Fruit fly (Drosophila melanogaster): ENCODE results near the gene t-cup.

t-cup gene

dm6 chr2L:12507338-12508053 lies 10.4 kb upstream of the t-cup start, which contains the start of gene CG43051 (continued):
- no peak for TF ChIP-seq inv (GFP tag; IDR thresholded peaks at IDR 0.05; ENCODE audit: partially characterized antibody)
- no peak; the same call in 1 of the 2 replicates for TF ChIP-seq amos (GFP tag; IDR thresholded peaks at IDR 0.05; ENCODE audit: partially characterized antibody)
- TF ChIP-seq CG12219 (GFP tag; optimal IDR thresholded peaks at IDR 0.05) = peak; percentile 56
- no peak for TF ChIP-seq ham (GFP tag; IDR thresholded peaks at IDR 0.05)
- no peak for TF ChIP-seq CG10267 (tag; optimal IDR thresholded peaks at IDR 0.05)
- no peak for TF ChIP-seq fd64A (GFP tag; optimal IDR thresholded peaks at IDR 0.05)
- no peak for TF ChIP-seq CG10654 (GFP tag; optimal IDR thresholded peaks at IDR 0.05)
- TF ChIP-seq Optix (GFP tag; IDR thresholded peaks at IDR 0.05) = no peak
- TF ChIP-seq gcm (GFP tag; optimal IDR thresholded peaks at IDR 0.05) = peak; percentile 3
- TF ChIP-seq Dek (tag; optimal IDR thresholded peaks at IDR 0.05) = peak; percentile 6
- no peak for TF ChIP-seq C15 (GFP tag; IDR thresholded peaks at IDR 0.05)
- TF ChIP-seq CG17612 (GFP tag; IDR thresholded peaks at IDR 0.05) = no peak
- TF ChIP-seq CG6813 (GFP tag; optimal IDR thresholded peaks at IDR 0.05) = no peak
- no peak for TF ChIP-seq Ada2b (GFP tag; IDR thresholded peaks at IDR 0.05)
- no peak for TF ChIP-seq CG6689 (GFP tag; IDR thresholded peaks at IDR 0.05)
- peak; percentile 35 for TF ChIP-seq sug (tag; optimal IDR thresholded peaks at IDR 0.05)
- TF ChIP-seq lbe (GFP tag; optimal IDR thresholded peaks at IDR 0.05) = peak; percentile 83
- no peak for TF ChIP-seq Gug (GFP tag; IDR thresholded peaks at IDR 0.05)
- TF ChIP-seq CG16815 (GFP tag; optimal IDR thresholded peaks at IDR 0.05) = no peak
- no peak for TF ChIP-seq tio (GFP tag; optimal IDR thresholded peaks at IDR 0.05)
- no peak for TF ChIP-seq run (tag; optimal IDR thresholded peaks at IDR 0.05)
- TF ChIP-seq Doc3 (GFP tag; IDR thresholded peaks at IDR 0.05; ENCODE audit: partially characterized antibody) = no peak
- TF ChIP-seq CG33557 (GFP tag; optimal IDR thresholded peaks at IDR 0.05) = no peak
- TF ChIP-seq kah (GFP tag; optimal IDR thresholded peaks at IDR 0.05) = no peak
- TF ChIP-seq TFAM (GFP tag; optimal IDR thresholded peaks at IDR 0.05) = no peak
- TF ChIP-seq tx (GFP tag; optimal IDR thresholded peaks at IDR 0.05) = no peak
- TF ChIP-seq CG1529 (GFP tag; optimal IDR thresholded peaks at IDR 0.05) = no peak
- TF ChIP-seq CG14710 (tag; optimal IDR thresholded peaks at IDR 0.05) = no peak
- TF ChIP-seq CG15073 (GFP tag; optimal IDR thresholded peaks at IDR 0.05) = no peak
- TF ChIP-seq gro (GFP tag; optimal IDR thresholded peaks at IDR 0.05) = peak; percentile 28
- no peak for TF ChIP-seq CG12071 (GFP tag; optimal IDR thresholded peaks at IDR 0.05)
- no peak for TF ChIP-seq CG10366 (GFP tag; IDR thresholded peaks at IDR 0.05)
- TF ChIP-seq CG7357 (GFP tag; IDR thresholded peaks at IDR 0.05) = no peak
- TF ChIP-seq salm (tag; optimal IDR thresholded peaks at IDR 0.05) = no peak
- TF ChIP-seq CG7372 (GFP tag; IDR thresholded peaks at IDR 0.05) = no peak
- TF ChIP-seq B-H2 (GFP tag; optimal IDR thresholded peaks at IDR 0.05) = peak; percentile 27
- TF ChIP-seq scrt (GFP tag; optimal IDR thresholded peaks at IDR 0.05) = no peak
- no peak for TF ChIP-seq CG13775 (GFP tag; optimal IDR thresholded peaks at IDR 0.05)
- TF ChIP-seq oc (tag; optimal IDR thresholded peaks at IDR 0.05) = peak; percentile 82
- no peak for TF ChIP-seq CG2889 (GFP tag; IDR thresholded peaks at IDR 0.05)
- TF ChIP-seq Sry-δ (GFP tag; optimal IDR thresholded peaks at IDR 0.05) = no peak
- TF ChIP-seq Stat92E (GFP tag; optimal IDR thresholded peaks at IDR 0.05) = no peak
- no peak for TF ChIP-seq Abd-B (GFP tag; optimal IDR thresholded peaks at IDR 0.05)
- peak; percentile 53 for TF ChIP-seq dm (GFP tag; optimal IDR thresholded peaks at IDR 0.05)
- peak; percentile 56 for TF ChIP-seq chm (GFP tag; IDR thresholded peaks at IDR 0.05)
- no peak for TF ChIP-seq shn (GFP tag; optimal IDR thresholded peaks at IDR 0.05)
- no peak for TF ChIP-seq CG15696 (tag; optimal IDR thresholded peaks at IDR 0.05)
- no peak for TF ChIP-seq Dad (GFP tag; optimal IDR thresholded peaks at IDR 0.05)
- TF ChIP-seq CG12744 (GFP tag; optimal IDR thresholded peaks at IDR 0.05) = no peak
- TF ChIP-seq CG1603 (tag; optimal IDR thresholded peaks at IDR 0.05) = no peak
